Fruit fly (Drosophila melanogaster) whole organism, embryonic: ENCODE measurements around the gene Rtnl1.

Source experiments
- CG11247 ChIP-seq: fragments of 200-800 bp; sonication (Bioruptor generic); IDR thresholded peaks from 2 replicates; pipeline ENCODE4 v1.3.6; 2022; ENCODE audit warnings: missing biosample characterization, missing genetic modification characterization
- CG15011 ChIP-seq: fragments of 200-800 bp; sonication (Bioruptor generic); optimal IDR thresholded peaks from 3 replicates; lab custom pipeline; 2018; ENCODE audit warnings: missing biosample characterization, mild to moderate bottlenecking, missing genetic modification characterization
- CG17912 ChIP-seq: fragments of 200-800 bp; sonication (Bioruptor generic); optimal IDR thresholded peaks from 2 replicates; lab custom pipeline; 2018; ENCODE audit warnings: missing biosample characterization, mild to moderate bottlenecking, missing genetic modification characterization
- CG1792 ChIP-seq: fragments of 200-800 bp; sonication (Bioruptor generic); optimal IDR thresholded peaks from 2 replicates; lab custom pipeline; 2016; ENCODE audit warnings: missing biosample characterization, missing genetic modification characterization
- CG1832 ChIP-seq: fragments of 200-800 bp; sonication (Bioruptor generic); optimal IDR thresholded peaks from 2 replicates; lab custom pipeline; 2017; ENCODE audit warnings: missing biosample characterization, mild to moderate bottlenecking, missing genetic modification characterization, inconsistent platforms
- CG18599 ChIP-seq: fragments of 200-800 bp; sonication (Bioruptor generic); optimal IDR thresholded peaks from 3 replicates; lab custom pipeline; 2017; ENCODE audit warnings: missing biosample characterization, missing genetic modification characterization, mild to moderate bottlenecking, moderate library complexity, missing genetic modification reagents
- CG2202 ChIP-seq: fragments of 200-800 bp; sonication (Bioruptor generic); optimal IDR thresholded peaks from 2 replicates; lab custom pipeline; 2018; ENCODE audit warnings: missing biosample characterization, mild to moderate bottlenecking, missing genetic modification characterization
- CG2875 ChIP-seq: fragments of 200-800 bp; sonication (Bioruptor generic); optimal IDR thresholded peaks from 2 replicates; lab custom pipeline; 2017; ENCODE audit warnings: missing biosample characterization, mild to moderate bottlenecking, missing genetic modification characterization, missing genetic modification reagents
- CG3065 ChIP-seq: fragments of 200-800 bp; sonication (Bioruptor generic); optimal IDR thresholded peaks from 2 replicates; lab custom pipeline; 2016; ENCODE audit warnings: missing biosample characterization, missing genetic modification characterization
- CG42726 ChIP-seq: fragments of 200-800 bp; sonication (Bioruptor generic); IDR thresholded peaks from 2 replicates; pipeline ENCODE4 v1.3.6; 2022; ENCODE audit warnings: missing biosample characterization, missing genetic modification characterization; ENCODE audit not compliant: partially characterized antibody
- CG4360 ChIP-seq: fragments of 200-800 bp; sonication (Bioruptor generic); IDR thresholded peaks from 2 replicates; pipeline ENCODE4 v1.3.6; 2022; ENCODE audit warnings: missing biosample characterization, missing genetic modification characterization
- CG43689 ChIP-seq: fragments of 200-800 bp; sonication (Bioruptor generic); IDR thresholded peaks from 2 replicates; pipeline ENCODE4 v1.3.6; 2022; ENCODE audit warnings: missing biosample characterization, missing genetic modification characterization
- CG6254 ChIP-seq: fragments of 200-800 bp; sonication (Bioruptor generic); optimal IDR thresholded peaks from 3 replicates; lab custom pipeline; 2017; ENCODE audit warnings: mild to moderate bottlenecking, missing biosample characterization, missing genetic modification reagents, missing genetic modification characterization
- CG6654 ChIP-seq: fragments of 200-800 bp; sonication (Bioruptor generic); optimal IDR thresholded peaks from 2 replicates; lab custom pipeline; 2017; ENCODE audit warnings: missing biosample characterization, mild to moderate bottlenecking, missing genetic modification characterization
- CG6683 ChIP-seq: fragments of 200-800 bp; sonication (Bioruptor generic); optimal IDR thresholded peaks from 2 replicates; lab custom pipeline; 2017; ENCODE audit warnings: missing biosample characterization, mild to moderate bottlenecking, missing genetic modification characterization, missing genetic modification reagents
- CG6854 ChIP-seq: fragments of 200-800 bp; sonication (Bioruptor generic); optimal IDR thresholded peaks from 3 replicates; lab custom pipeline; 2017; ENCODE audit warnings: missing biosample characterization, mild to moderate bottlenecking, missing genetic modification characterization
- CG7745 ChIP-seq: fragments of 200-800 bp; sonication (Bioruptor generic); optimal IDR thresholded peaks from 2 replicates; lab custom pipeline; 2018; ENCODE audit warnings: missing biosample characterization, mild to moderate bottlenecking, missing genetic modification characterization, moderate library complexity
- CG9876 ChIP-seq: fragments of 200-800 bp; sonication (Bioruptor generic); optimal IDR thresholded peaks from 2 replicates; lab custom pipeline; 2016; ENCODE audit warnings: missing biosample characterization, missing genetic modification characterization
- Drgx ChIP-seq: fragments of 200-800 bp; sonication (Bioruptor generic); IDR thresholded peaks from 2 replicates; pipeline ENCODE4 v1.3.6; 2022; ENCODE audit warnings: missing biosample characterization, missing genetic modification characterization
- E2f1 ChIP-seq: fragments of 200-800 bp; sonication (Bioruptor generic); IDR thresholded peaks from 2 replicates; pipeline ENCODE4 v1.3.6; 2022; ENCODE audit warnings: missing biosample characterization, missing genetic modification characterization
- Eip74EF ChIP-seq, 2 experiments: fragments of 200-800 bp in 1 of 2; fragments of >200 bp in 1 of 2; sonication (Bioruptor generic) in 1 of 2; optimal IDR thresholded peaks; 2 replicates each; lab custom pipeline; 2017 to 2019; ENCODE audit warnings: missing biosample characterization in 2 of 2, missing genetic modification characterization in 2 of 2, mild to moderate bottlenecking in 1 of 2, moderate library complexity in 1 of 2
- Gsc ChIP-seq: fragments of 200-800 bp; sonication (Bioruptor generic); IDR thresholded peaks from 2 replicates; pipeline ENCODE4 v1.3.6; 2022; ENCODE audit warnings: missing biosample characterization, missing genetic modification characterization
- HmgZ ChIP-seq: fragments of 200-800 bp; sonication (Bioruptor generic); optimal IDR thresholded peaks from 2 replicates; lab custom pipeline; 2018; ENCODE audit warnings: missing biosample characterization, mild to moderate bottlenecking, missing genetic modification characterization
- MTF-1 ChIP-seq: fragments of 200-800 bp; sonication (Bioruptor generic); optimal IDR thresholded peaks from 2 replicates; lab custom pipeline; 2018; ENCODE audit warnings: missing biosample characterization, mild to moderate bottlenecking, missing genetic modification characterization, borderline replicate concordance
- Mad ChIP-seq: fragments of 200-800 bp; sonication (Bioruptor generic); optimal IDR thresholded peaks from 2 replicates; lab custom pipeline; 2016; ENCODE audit warnings: missing biosample characterization, missing genetic modification characterization
- Med ChIP-seq: fragments of 200-800 bp; sonication (Bioruptor generic); peaks from one replicate; lab custom pipeline; 2016; ENCODE audit warnings: missing biosample characterization, missing genetic modification characterization, mild to moderate bottlenecking, inconsistent platforms, moderate library complexity
- Oaz ChIP-seq: fragments of 200-800 bp; sonication (Bioruptor generic); IDR thresholded peaks from 2 replicates; pipeline ENCODE4 v1.3.6; 2022; ENCODE audit warnings: missing biosample characterization, missing genetic modification characterization
- Pdp1 ChIP-seq, 2 experiments: fragments of 200-800 bp; sonication (Bioruptor generic); optimal IDR thresholded peaks; 3 replicates each; lab custom pipeline; 2016; ENCODE audit warnings: missing biosample characterization in 2 of 2, missing genetic modification characterization in 2 of 2, mild to moderate bottlenecking in 1 of 2, moderate library complexity in 1 of 2
- Sry-δ ChIP-seq: fragments of 200-800 bp; sonication (Bioruptor generic); optimal IDR thresholded peaks from 2 replicates; lab custom pipeline; 2016; ENCODE audit warnings: missing biosample characterization, missing genetic modification characterization
- Trl ChIP-seq, 3 experiments: fragments of >200 bp in 2 of 3; fragments of 200-800 bp in 1 of 3; sonication (Bioruptor generic) in 1 of 3; optimal IDR thresholded peaks; 2 replicates in 1 of 3; 3 replicates in 2 of 3; lab custom pipeline; 2016 to 2017; ENCODE audit warnings: missing biosample characterization in 1 of 3, missing genetic modification characterization in 1 of 3
- cad ChIP-seq: fragments of >200 bp; optimal IDR thresholded peaks from 2 replicates; lab custom pipeline; 2017; ENCODE audit warnings: missing biosample characterization, missing genetic modification characterization
- caup ChIP-seq: fragments of 200-800 bp; sonication (Bioruptor generic); optimal IDR thresholded peaks from 3 replicates; lab custom pipeline; 2017; ENCODE audit warnings: missing biosample characterization, mild to moderate bottlenecking, missing genetic modification characterization, moderate library complexity; ENCODE audit not compliant: severe bottlenecking
- dan ChIP-seq: fragments of 200-800 bp; sonication (Bioruptor generic); IDR thresholded peaks from 2 replicates; pipeline ENCODE4 v1.3.6; 2022; ENCODE audit warnings: missing biosample characterization, missing genetic modification characterization
- en ChIP-seq: fragments of 200-800 bp; sonication (Bioruptor generic); optimal IDR thresholded peaks from 2 replicates; lab custom pipeline; 2016; ENCODE audit warnings: missing biosample characterization, missing genetic modification characterization
- exex ChIP-seq: fragments of 200-800 bp; sonication (Bioruptor generic); optimal IDR thresholded peaks from 4 replicates; lab custom pipeline; 2018; ENCODE audit warnings: missing biosample characterization, mild to moderate bottlenecking, missing genetic modification characterization, moderate library complexity
- fd102C ChIP-seq: fragments of 200-800 bp; sonication (Bioruptor generic); optimal IDR thresholded peaks from 2 replicates; lab custom pipeline; 2018; ENCODE audit warnings: missing biosample characterization, mild to moderate bottlenecking, missing genetic modification characterization, moderate library complexity
- lola ChIP-seq, 3 experiments: fragments of >200 bp in 2 of 3; fragments of 200-800 bp in 1 of 3; sonication (Bioruptor generic) in 1 of 3; optimal IDR thresholded peaks; 2 replicates each; lab custom pipeline; 2017 to 2019; ENCODE audit warnings: missing biosample characterization in 3 of 3, missing genetic modification characterization in 3 of 3, mild to moderate bottlenecking in 1 of 3, moderate library complexity in 1 of 3
- pan ChIP-seq, 4 experiments: fragments of >200 bp in 3 of 4; fragments of 200-800 bp in 1 of 4; sonication (Bioruptor generic) in 1 of 4; optimal IDR thresholded peaks in 3 of 4; IDR thresholded peaks in 1 of 4; 2 replicates each; pipeline versions ENCODE4 v1.3.6 to Lab custom; 2017 to 2022; ENCODE audit warnings: missing biosample characterization in 2 of 4, missing genetic modification characterization in 2 of 4, mixed read lengths in 1 of 4
- schlank ChIP-seq: fragments of 200-800 bp; sonication (Bioruptor generic); optimal IDR thresholded peaks from 2 replicates; lab custom pipeline; 2018; ENCODE audit warnings: missing biosample characterization, mild to moderate bottlenecking, missing genetic modification characterization
- slbo ChIP-seq: fragments of 200-800 bp; sonication (Bioruptor generic); IDR thresholded peaks from 2 replicates; pipeline ENCODE4 v1.3.6; 2022; ENCODE audit warnings: missing biosample characterization, missing genetic modification characterization
- sug ChIP-seq: fragments of 200-800 bp; optimal IDR thresholded peaks from 2 replicates; lab custom pipeline; 2019; ENCODE audit warnings: missing biosample characterization, mild to moderate bottlenecking, missing genetic modification characterization, moderate library complexity
- tin ChIP-seq: fragments of 200-800 bp; sonication (Bioruptor generic); optimal IDR thresholded peaks from 3 replicates; lab custom pipeline; 2016; ENCODE audit warnings: missing biosample characterization, missing genetic modification characterization
- toy ChIP-seq: fragments of 200-800 bp; sonication (Bioruptor generic); IDR thresholded peaks from 2 replicates; pipeline ENCODE4 v1.3.6; 2022; ENCODE audit warnings: missing biosample characterization, missing genetic modification characterization
- unc-4 ChIP-seq: fragments of 200-800 bp; sonication (Bioruptor generic); IDR thresholded peaks from 2 replicates; pipeline ENCODE4 v1.3.6; 2022; ENCODE audit warnings: missing biosample characterization, missing genetic modification characterization; ENCODE audit not compliant: partially characterized antibody
- wdn ChIP-seq: fragments of 200-800 bp; sonication (Bioruptor generic); IDR thresholded peaks from 2 replicates; pipeline ENCODE4 v1.3.6; 2022; ENCODE audit warnings: missing biosample characterization, missing genetic modification characterization

Gene Rtnl1

DNA sequence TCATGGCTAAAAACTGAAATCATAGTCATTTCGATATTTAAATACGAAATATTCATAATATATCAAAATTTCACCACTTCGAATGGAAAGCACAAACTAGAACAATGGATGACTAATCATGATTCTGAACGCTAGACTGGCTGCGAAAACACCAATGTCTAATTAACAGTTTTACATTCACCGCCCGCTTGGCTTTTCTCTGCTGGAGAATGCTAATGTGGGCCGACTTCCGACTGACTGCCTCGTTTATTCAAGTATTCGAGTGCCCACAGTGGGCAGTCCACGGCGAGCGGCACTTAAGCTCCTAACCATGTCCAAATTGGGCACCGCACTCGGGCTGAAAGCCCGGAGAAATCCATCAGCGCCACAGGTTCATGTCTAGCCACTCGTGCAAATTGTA lies 7.5 kb downstream of the Rtnl1 start:
- TF ChIP-seq Med (GFP tag; lab: Kevin White, UChicago) (peak; percentile 40), CG4360 (GFP tag; lab: Robert Waterston, UW) (no peak), schlank (tag; lab: Kevin White, UChicago) (no peak), Oaz (no peak), Gsc (no peak), CG43689 (no peak), toy (peak; percentile 41; the same call in 1 of the 2 replicates), CG6854 (GFP tag; lab: Kevin White, UChicago) (no peak), CG15011 (no peak), slbo (GFP tag; lab: Robert Waterston, UW) (0 out of 2 replicates have a peak, but pooled peaks have one; percentile 5), cad (GFP tag; lab: Kevin White, UChicago) (peak; percentile 33), wdn (GFP tag; lab: Robert Waterston, UW) (0 out of 2 replicates have a peak, but pooled peaks have one; percentile 17), pan (optimal IDR thresholded peaks at IDR 0.05; lab: Kevin White, UChicago) (no peak), pan (GFP tag; optimal IDR thresholded peaks at IDR 0.05 in 1 of 2, IDR thresholded peaks at IDR 0.05 in 1 of 2) (no peak), CG6654 (GFP tag; lab: Kevin White, UChicago) (peak; percentile 92), Eip74EF (GFP tag; optimal IDR thresholded peaks at IDR 0.05; lab: Kevin White, UChicago) (no peak)

DNA sequence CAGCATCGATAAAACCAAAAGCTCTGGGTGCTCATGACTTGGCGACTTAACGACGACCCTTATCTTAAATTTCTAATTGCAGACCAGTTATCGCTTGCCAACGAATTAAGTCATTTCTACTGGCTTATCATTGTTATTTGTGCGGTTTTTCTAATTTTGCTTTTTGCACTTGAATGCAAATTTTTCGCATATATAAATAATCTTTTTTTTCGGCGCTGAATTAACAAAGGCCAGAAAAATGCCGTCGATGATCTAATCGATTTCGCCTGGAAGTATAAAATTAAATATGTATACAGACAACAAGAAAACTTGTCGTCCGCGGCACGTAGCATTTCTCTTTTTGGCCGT lies 8.0 kb downstream of the Rtnl1 start:
- TF ChIP-seq exex (tag; lab: Kevin White, UChicago) (peak; percentile 21), wdn (GFP tag; lab: Robert Waterston, UW) (no peak), Trl (optimal IDR thresholded peaks at IDR 0.05; lab: Kevin White, UChicago) (peak in 1 of 2 experiments; percentile 3), Trl (GFP tag; optimal IDR thresholded peaks at IDR 0.05; lab: Kevin White, UChicago) (no peak)

DNA sequence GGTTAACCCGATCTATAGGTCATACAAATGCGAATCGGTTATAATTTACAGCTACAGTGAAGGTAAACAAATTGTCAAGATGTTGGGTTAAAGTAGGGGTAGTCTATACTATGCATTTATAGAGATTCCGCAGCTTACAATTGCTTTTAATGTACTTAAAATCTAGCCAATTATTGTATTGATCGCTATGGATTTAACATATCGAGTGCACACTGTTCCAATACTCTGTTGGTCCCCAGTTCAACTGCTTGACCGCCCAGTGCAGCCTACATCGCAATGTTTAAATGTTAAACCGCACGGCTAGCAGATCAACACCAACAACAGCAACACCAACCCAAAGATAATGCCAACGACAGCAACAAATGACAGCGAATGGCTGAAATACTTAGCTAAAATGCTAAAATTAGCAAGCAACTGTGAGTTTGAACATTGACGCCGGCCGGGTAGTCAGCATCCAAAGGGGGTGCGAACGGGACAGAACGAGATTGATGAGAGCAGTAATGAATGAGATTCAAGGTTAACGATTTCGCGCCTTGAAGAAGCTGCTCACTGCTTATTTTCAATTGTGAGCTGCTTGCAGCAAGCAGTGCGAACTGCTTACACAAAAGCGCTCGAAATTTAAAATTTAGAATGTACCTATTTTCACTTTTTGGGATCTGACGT lies 8.5 kb downstream of the Rtnl1 start:
- TF ChIP-seq Med (GFP tag; lab: Kevin White, UChicago) (peak; percentile 69), CG2875 (peak; percentile 6), CG42726 (GFP tag; lab: Robert Waterston, UW) (peak; percentile 87), sug (tag; lab: Kevin White, UChicago) (peak; percentile 41), caup (GFP tag; lab: Kevin White, UChicago) (no peak), CG11247 (GFP tag; lab: Robert Waterston, UW) (no peak), Mad (GFP tag; lab: Kevin White, UChicago) (no peak), CG6683 (GFP tag; lab: Kevin White, UChicago) (no peak), dan (GFP tag; lab: Robert Waterston, UW) (peak; percentile 66), CG18599 (GFP tag; lab: Kevin White, UChicago) (no peak), lola (GFP tag; optimal IDR thresholded peaks at IDR 0.05; lab: Kevin White, UChicago) (peak in 1 of 3 experiments; percentile 55), CG9876 (GFP tag; lab: Kevin White, UChicago) (no peak), en (GFP tag; lab: Kevin White, UChicago) (no peak), tin (GFP tag; lab: Kevin White, UChicago) (no peak), HmgZ (tag; lab: Kevin White, UChicago) (peak; percentile 17), Pdp1 (GFP tag; optimal IDR thresholded peaks at IDR 0.05; lab: Kevin White, UChicago) (no peak), CG2202 (no peak), fd102C (GFP tag; lab: Kevin White, UChicago) (no peak), MTF-1 (no peak), CG1832 (GFP tag; lab: Kevin White, UChicago) (peak; percentile 50), CG6254 (GFP tag; lab: Kevin White, UChicago) (no peak), CG17912 (GFP tag; lab: Kevin White, UChicago) (no peak), Drgx (GFP tag; lab: Robert Waterston, UW) (peak; percentile 61), E2f1 (GFP tag; lab: Robert Waterston, UW) (peak; percentile 28), CG3065 (no peak), Sry-δ (no peak), CG7745 (tag; lab: Kevin White, UChicago) (no peak), CG1792 (no peak), unc-4 (GFP tag; lab: Robert Waterston, UW) (0 out of 2 replicates have a peak, but pooled peaks have one; percentile 36)
